Worm (Caenorhabditis elegans) whole organism, L4 larva: ENCODE data around the gene F22D3.4.

ENCODE experiments used
- Y75B8A.6 ChIP-seq: fragments of 200-800 bp; sonication (Bioruptor generic); IDR thresholded peaks from 2 replicates; pipeline ENCODE4 v1.3.6; 2022; ENCODE audit warnings: missing genetic modification reagents, missing genetic modification characterization, missing compliant biosample characterization
- ceh-20 ChIP-seq: fragments of 200-800 bp; sonication (Bioruptor generic); IDR thresholded peaks from 2 replicates; pipeline ENCODE4 v1.3.6; 2022; ENCODE audit warnings: missing genetic modification reagents, missing genetic modification characterization, missing compliant biosample characterization
- dpl-1 ChIP-seq: fragments of 150-350 bp; optimal IDR thresholded peaks from 2 replicates; lab custom pipeline; 2014; ENCODE audit warnings: missing biosample characterization, missing genetic modification reagents, missing genetic modification characterization
- lir-3 ChIP-seq: sonication (generic microtip); optimal IDR thresholded peaks from 2 replicates; lab custom pipeline; 2016; ENCODE audit warnings: mild to moderate bottlenecking, missing genetic modification characterization, missing compliant biosample characterization

DNA sequence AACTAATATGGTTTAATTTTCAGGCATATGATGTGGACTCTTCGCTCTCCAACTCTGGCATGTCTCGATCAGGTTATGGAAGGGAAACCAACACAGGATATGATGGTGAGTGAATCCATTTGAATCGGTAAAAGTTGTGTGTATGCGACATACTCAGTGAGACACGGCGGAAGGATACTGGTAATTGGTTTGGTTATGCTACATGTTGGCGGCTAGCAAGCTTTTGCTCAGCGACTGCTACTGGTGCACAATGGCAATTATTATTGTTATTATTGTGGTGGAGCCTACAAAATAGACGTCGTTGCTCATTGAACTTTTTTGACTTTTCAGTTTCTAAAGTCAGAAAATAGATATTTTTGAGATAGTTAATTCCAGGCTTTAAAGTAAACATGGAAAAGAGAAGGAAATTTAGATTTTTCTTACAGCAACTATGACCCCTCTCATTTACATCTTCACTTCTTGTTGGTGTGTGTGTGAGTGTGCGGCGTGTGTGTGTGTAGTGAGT, 13.4 kb upstream of the F22D3.4 start:
- no peak for TF ChIP-seq dpl-1 (GFP tag; lab: Kevin White, UChicago)
- no peak for TF ChIP-seq Y75B8A.6
- TF ChIP-seq ceh-20 (GFP tag; lab: Robert Waterston, UW) = no peak
- no peak for TF ChIP-seq lir-3 (tag; lab: Kevin White, UChicago)
